Fruit fly (Drosophila melanogaster): ENCODE results near the gene Neos.

Neos gene

DNA sequence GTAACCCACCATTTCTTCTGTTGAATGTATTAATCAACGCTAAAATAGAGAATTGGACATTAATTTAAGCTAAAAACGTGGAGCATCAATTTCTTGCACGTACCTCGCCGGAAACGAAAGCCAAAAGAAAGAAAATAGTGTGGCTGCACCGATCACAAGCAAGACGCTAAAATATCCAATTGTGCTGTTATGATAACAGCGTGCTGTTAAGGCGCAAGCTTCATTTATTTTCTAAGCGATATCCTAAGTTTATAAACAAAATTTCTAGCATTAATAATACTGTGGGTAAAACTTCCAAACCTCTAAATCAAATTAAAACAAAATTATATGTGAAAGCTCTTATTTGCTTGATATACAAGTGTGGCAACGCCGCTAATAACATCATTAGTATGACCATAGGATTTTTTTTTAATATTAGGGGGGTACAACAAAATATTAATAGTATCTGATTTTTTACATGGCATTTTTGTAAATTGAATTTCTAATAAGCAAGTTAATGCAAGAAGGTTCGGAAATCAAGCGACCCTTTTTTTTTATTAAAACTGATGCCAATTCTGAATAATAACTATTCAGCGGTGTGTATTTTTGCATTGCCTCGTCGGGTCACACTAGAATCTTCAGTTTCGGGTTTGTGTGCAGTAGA lies at the start of gene Neos, which contains the start of gene RpL18:
Gene Neos, plus strand, starts transcription at position 412 of the 643 bp plus-strand sequence.
Gene RpL18, minus strand, starts transcription at position 135 of the 643 bp plus-strand sequence.
- TF ChIP-seq CG8478 (optimal IDR thresholded peaks at IDR 0.05) (no peak), CTCF (optimal IDR thresholded peaks at IDR 0.05) (no peak)

DNA sequence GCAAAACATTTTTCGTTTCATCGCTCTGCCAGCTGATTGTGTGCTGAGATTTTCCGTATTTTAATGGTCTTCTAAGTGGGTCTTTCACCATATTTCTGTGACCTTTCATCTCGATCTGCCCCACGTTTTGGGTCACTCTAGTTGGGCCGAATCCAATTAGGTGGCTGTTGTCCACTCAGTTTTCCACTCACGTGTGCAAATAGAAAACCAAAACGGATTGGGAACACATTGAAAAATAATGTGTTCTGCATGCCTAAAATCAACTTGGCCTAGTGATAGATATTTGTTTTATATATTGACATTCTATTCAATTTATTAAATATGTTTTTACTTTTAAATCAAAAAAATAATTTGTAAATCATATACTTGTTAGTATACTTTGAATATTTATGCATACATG lies 7.2 kb upstream of the Neos start, which contains the start of gene CG14826:
Gene CG14826, plus strand, starts transcription at position 301 of the 400 bp plus-strand sequence.
- TF ChIP-seq CTCF (optimal IDR thresholded peaks at IDR 0.05) (no peak), CG8478 (optimal IDR thresholded peaks at IDR 0.05) (no peak)

DNA sequence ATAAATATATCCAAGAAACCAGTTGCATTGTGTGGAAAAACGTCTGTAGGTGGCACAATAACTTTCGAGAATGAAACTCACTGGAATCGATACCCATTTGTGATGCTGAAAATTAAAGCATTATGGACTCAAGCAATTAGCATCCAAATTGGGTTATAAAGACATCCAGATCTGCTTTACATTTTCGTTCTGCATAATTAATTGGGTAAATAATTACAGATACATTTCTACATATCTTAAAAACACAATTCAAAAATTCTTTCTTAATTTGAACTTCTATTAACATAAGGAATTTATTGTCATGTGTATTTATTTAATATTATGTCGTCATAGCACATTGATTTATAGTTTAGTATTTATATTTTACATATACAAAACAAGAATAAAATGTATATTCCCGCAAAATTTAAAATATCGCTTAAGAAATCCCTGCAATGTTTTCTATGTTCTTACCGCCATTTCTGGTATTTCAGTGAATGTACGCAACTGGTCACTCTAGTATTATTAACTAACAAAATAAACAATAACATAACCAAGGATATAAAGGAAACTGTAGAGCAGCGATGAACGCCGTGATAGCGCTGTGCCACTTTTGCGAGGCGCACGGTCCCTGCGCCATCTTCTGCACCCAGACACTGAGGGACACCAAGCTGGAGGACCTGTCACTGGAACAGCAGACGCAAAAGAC lies 3.2 kb upstream of the Neos start, which contains the start of the genes CG14829 and BHD:
Gene CG14829, minus strand, starts transcription at position 51 of the 688 bp plus-strand sequence.
Gene BHD, plus strand, starts transcription at position 471 of the 688 bp plus-strand sequence.
- TF ChIP-seq CTCF (optimal IDR thresholded peaks at IDR 0.05) (no peak), CG8478 (optimal IDR thresholded peaks at IDR 0.05) (no peak)

DNA sequence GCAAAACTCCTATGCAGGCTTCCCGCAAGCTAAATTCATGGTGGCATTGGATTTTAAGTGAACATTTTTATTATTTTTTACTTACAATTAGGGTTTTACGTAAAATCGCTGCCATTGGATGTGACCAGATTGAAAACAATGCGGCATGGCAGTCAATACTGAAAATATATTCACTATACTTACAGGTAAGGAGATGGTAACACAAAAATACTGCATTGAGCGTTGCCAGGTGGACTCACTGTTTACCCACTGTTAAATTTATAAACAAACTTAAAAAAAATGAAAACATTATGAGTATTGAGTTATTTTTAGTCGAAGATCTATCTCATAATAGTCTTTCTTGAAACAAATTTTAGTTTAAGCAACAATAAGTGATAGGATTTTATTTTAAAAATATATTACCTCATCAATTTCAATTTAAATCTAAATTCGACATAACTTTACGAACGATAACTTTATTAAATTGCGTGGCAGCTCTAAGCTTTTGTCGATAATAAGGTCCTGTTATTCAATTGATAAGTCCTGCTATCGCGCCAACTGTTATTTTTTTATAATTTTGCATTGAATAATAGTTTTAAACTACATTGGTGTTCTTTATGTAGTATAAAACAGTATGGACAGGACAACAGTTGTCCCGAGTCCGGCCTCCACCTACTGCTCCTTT lies 2.5 kb downstream of the Neos start, which contains the start of the genes mRpL50 and mei-P22:
Gene mRpL50, minus strand, starts transcription at position 159 of the 664 bp plus-strand sequence.
Gene mei-P22, plus strand, starts transcription at position 614 of the 664 bp plus-strand sequence.
- TF ChIP-seq CTCF (optimal IDR thresholded peaks at IDR 0.05), result no peak
- no peak for TF ChIP-seq CG8478 (optimal IDR thresholded peaks at IDR 0.05)

DNA sequence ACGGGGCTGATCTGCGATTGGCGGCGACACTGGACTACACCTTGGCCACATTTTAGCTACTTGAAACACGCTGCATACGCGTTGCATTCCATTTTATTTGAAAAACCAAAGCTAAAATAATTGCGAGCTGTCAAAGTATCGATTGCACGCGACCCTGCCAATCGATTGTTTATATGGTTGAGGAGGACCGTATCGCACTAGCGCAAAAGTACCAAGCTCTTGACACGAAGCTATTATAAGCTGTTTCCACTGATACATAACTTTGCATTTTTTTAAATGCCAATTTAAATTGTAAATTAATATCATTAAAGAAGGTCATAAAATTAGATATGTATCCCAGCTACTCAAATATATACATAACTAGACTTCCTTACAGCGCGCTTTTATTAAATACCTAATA lies 7.7 kb downstream of the Neos start, which contains the start of gene Cdc27:
Gene Cdc27, minus strand, starts transcription at position 174 of the 400 bp plus-strand sequence.
- TF ChIP-seq CTCF (optimal IDR thresholded peaks at IDR 0.05) (peak; percentile 1 to 36), CG8478 (optimal IDR thresholded peaks at IDR 0.05) (no peak)

DNA sequence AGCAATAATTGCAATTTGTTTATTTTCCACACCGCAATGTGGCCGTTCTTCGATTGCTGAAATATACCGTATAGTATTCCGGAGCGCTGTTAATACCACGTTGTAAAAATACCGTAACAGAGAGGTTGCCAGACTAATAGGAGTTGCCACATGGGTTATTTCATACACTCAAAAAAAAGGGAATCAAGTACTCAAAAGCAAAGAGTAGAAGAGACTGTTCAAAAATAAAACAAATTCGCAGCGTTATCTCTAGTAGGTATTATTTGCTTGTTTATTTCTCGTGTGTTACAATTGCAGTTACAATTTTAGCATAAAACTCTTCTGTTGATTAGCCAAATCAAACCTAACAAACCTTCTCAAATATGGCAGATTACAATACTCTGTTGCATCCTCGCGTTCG lies 9.0 kb downstream of the Neos start, which contains the start of gene MED4:
Gene MED4, minus strand, starts transcription at position 59 of the 400 bp plus-strand sequence.
- TF ChIP-seq CTCF (optimal IDR thresholded peaks at IDR 0.05) (peak in 1 of 2 experiments; percentile 10), CG8478 (optimal IDR thresholded peaks at IDR 0.05) (no peak)

DNA sequence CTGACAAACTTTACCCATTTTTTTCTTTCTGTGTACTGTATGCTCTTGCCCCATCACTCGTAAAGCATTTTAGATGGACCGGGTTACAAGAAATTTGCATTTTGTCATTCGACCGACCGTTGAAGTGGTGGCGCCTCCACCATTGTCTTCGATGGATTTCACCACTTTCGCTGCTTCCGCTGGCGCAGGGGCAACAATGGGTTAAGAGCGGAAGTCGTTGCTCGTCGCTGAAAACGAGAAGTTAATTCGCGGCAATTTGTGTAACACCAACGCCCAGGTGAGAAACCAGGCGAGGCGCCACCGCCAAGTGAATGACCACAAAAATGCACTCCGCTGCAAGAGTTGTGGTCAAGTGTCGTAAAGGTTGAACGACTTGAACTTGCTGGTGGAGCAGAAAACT lies 13.3 kb downstream of the Neos start:
- TF ChIP-seq CG8478 (optimal IDR thresholded peaks at IDR 0.05) (no peak), CTCF (optimal IDR thresholded peaks at IDR 0.05) (no peak)

DNA sequence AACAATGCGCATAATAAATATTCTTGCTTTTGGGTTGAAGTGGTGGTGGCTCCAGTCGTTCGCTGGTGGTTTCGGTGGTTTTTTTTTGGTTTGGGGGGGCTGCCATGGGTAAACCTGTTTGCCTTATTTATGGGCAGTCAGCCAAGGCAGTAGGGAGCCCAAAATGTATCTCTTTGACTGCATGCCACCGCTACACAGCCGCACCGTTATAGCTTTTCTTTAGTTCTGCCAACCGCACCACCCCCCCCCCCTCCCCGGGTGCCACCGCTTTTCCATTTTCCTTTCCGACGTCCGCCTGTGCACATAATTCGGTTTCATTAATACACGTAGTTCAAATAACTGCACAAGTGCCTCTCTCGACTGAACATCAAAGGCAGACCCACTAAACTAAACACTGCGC lies 16.8 kb downstream of the Neos start:
- no peak for TF ChIP-seq CG8478 (optimal IDR thresholded peaks at IDR 0.05)
- TF ChIP-seq CTCF (optimal IDR thresholded peaks at IDR 0.05), result no peak

DNA sequence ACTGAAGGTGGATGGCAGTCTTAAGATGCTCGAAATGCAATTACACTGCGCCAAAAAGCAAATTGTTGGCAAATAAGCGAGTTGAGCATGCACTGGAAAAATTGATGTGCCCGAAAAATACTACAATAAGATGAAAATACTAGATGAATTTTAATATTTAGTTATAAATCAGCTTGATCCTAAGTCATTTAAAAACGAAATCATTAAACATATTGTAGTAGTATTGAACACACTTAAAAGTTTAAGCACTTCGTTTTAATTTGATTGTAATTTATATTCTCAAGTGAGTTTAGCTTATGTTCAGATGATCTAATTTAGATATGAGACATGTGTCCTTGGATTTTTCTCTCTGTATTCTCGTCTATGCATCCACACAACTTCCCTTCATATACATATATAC lies 21.0 kb downstream of the Neos start:
- TF ChIP-seq CG8478 (optimal IDR thresholded peaks at IDR 0.05) (no peak), CTCF (optimal IDR thresholded peaks at IDR 0.05) (no peak)

DNA sequence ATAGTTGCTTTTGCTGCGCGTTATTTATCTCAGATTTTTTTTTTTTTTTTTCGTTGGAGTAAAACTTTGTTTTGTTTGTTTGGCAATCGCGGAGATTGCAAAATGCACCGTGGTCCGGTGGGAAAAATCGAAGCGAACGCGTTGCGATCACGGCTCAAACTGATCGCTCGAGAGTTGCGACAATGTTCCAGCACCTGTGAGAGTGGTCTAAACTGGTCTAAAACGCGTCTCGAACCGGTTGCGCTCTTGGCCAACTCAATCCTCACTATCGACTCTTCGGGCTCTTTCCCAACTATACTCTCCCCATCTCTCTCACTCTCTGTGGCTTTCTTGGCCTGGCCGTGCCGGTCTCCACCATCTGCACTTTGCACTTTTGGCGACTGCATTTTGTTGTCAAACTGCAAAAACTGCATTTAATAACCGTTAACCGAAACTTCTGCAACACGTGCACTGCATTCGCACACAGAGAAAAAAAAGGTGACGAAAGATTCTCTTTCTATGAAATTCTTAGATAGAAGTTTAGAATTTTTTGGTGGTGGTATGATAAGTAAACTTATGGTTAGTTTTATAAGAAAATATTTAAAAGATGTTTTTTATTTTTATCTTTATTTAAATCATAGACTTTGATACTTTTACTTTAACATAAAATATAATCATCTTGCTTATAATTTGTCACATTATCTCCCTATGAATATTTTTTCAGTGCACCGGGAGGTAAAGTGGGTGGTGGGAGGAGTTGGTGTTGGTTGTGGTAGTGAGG lies 22.5 kb downstream of the Neos start, which contains the start of gene CG14830:
Gene CG14830, minus strand, starts transcription at position 164 of the 760 bp plus-strand sequence.
- TF ChIP-seq CTCF (optimal IDR thresholded peaks at IDR 0.05) (no peak), CG8478 (optimal IDR thresholded peaks at IDR 0.05) (no peak)

DNA sequence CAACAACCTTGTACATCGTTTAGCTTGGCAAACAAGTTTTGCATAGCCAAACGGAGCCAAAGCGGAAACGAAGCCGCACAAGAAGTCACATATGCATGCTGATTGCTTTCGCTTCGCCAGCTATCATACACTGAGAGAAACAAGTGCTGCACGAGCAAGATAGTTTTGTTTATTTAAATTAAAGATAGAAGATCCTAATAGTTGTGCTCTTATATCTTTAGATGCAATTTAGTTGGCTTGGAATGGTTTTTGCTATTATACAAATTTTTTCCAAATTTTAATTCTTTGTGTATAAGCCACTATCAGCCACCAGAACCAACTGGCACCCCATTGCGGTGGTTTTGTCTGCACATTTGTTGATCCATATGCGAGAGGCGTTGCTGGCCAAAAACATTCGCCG lies 42.1 kb downstream of the Neos start:
- TF ChIP-seq CG8478 (optimal IDR thresholded peaks at IDR 0.05) (no peak), CTCF (optimal IDR thresholded peaks at IDR 0.05) (no peak)

Measured in S2 (cell line).